Worm (Caenorhabditis elegans) whole organism, midembryonic: ENCODE measurements around the gene B0524.2.

Source experiments
- T22C8.4 ChIP-seq: fragments of 200-800 bp; sonication (Bioruptor generic); IDR thresholded peaks from 2 replicates; pipeline ENCODE4 v1.3.6; 2022; ENCODE audit warnings: missing genetic modification characterization, missing compliant biosample characterization
- cog-1 ChIP-seq: sonication (generic microtip); optimal IDR thresholded peaks from 2 replicates; lab custom pipeline; 2016; ENCODE audit warnings: missing genetic modification characterization, missing compliant biosample characterization
- klf-2 ChIP-seq: fragments of 200-800 bp; sonication (Bioruptor generic); conservative IDR thresholded peaks from 2 replicates; pipeline ENCODE4 v1.3.6; 2022; ENCODE audit warnings: missing genetic modification reagents, missing genetic modification characterization, missing compliant biosample characterization
- med-1 ChIP-seq: sonication (generic microtip); optimal IDR thresholded peaks from 2 replicates; lab custom pipeline; 2017; ENCODE audit warnings: missing genetic modification characterization, mild to moderate bottlenecking, missing compliant biosample characterization, antibody characterized with exemption, missing genetic modification reagents; ENCODE audit not compliant: insufficient read depth
- tab-1 ChIP-seq: fragments of 200-800 bp; sonication (Bioruptor generic); IDR thresholded peaks from 2 replicates; pipeline ENCODE4 v1.3.6; 2022; ENCODE audit warnings: missing genetic modification characterization, missing compliant biosample characterization
- ztf-23 ChIP-seq: fragments of 200-800 bp; sonication (Bioruptor generic); IDR thresholded peaks from 2 replicates; pipeline ENCODE4 v1.3.6; 2022; ENCODE audit warnings: missing genetic modification reagents, missing genetic modification characterization, missing compliant biosample characterization

- TF ChIP-seq T22C8.4 (GFP tag; lab: Robert Waterston, UW), result no peak
- TF ChIP-seq tab-1 (GFP tag; lab: Robert Waterston, UW), result no peak
- TF ChIP-seq klf-2 (GFP tag; lab: Robert Waterston, UW), result no peak
- no peak for TF ChIP-seq med-1
- no peak for TF ChIP-seq cog-1 (tag; lab: Kevin White, UChicago)
- TF ChIP-seq ztf-23 (GFP tag; lab: Robert Waterston, UW), result no peak
Observed at ce11 chrIII:1887354-1887753, 6.5 kb upstream of the B0524.2 start, which contains the start of gene B0524.3.
